Fruit fly (Drosophila melanogaster) whole organism, embryonic: ENCODE results near the gene CG8541.

Experiments
- Atf-2 ChIP-seq: fragments of 200-800 bp; sonication (Bioruptor generic); optimal IDR thresholded peaks from 2 replicates; lab custom pipeline; 2016; ENCODE audit warnings: missing biosample characterization, missing genetic modification characterization
- B-H2 ChIP-seq: fragments of 200-800 bp; sonication (Bioruptor generic); optimal IDR thresholded peaks from 2 replicates; lab custom pipeline; 2018; ENCODE audit warnings: missing biosample characterization, mild to moderate bottlenecking, missing genetic modification characterization
- BtbVII ChIP-seq: fragments of 200-800 bp; sonication (Bioruptor generic); optimal IDR thresholded peaks from 3 replicates; lab custom pipeline; 2017; ENCODE audit warnings: missing biosample characterization, mild to moderate bottlenecking, missing genetic modification characterization
- Bteb2 ChIP-seq: fragments of 200-800 bp; sonication (Bioruptor generic); optimal IDR thresholded peaks from 2 replicates; lab custom pipeline; 2016; ENCODE audit warnings: missing biosample characterization, missing genetic modification characterization
- CG10366 ChIP-seq: fragments of 200-800 bp; sonication (Bioruptor generic); IDR thresholded peaks from 2 replicates; pipeline ENCODE4 v1.3.6; 2022; ENCODE audit warnings: missing biosample characterization, missing genetic modification characterization
- CG11504 ChIP-seq: fragments of 200-800 bp; sonication (Bioruptor generic); optimal IDR thresholded peaks from 3 replicates; lab custom pipeline; 2019; ENCODE audit warnings: missing biosample characterization, mild to moderate bottlenecking, missing genetic modification characterization, moderate library complexity
- CG11696 ChIP-seq: fragments of 200-800 bp; sonication (Bioruptor generic); IDR thresholded peaks from 2 replicates; pipeline ENCODE4 v1.3.6; 2022; ENCODE audit warnings: missing biosample characterization, missing genetic modification characterization
- CG12071 ChIP-seq: fragments of 200-800 bp; sonication (Bioruptor generic); optimal IDR thresholded peaks from 3 replicates; lab custom pipeline; 2018; ENCODE audit warnings: missing biosample characterization, mild to moderate bottlenecking, missing genetic modification characterization
- CG13894 ChIP-seq: fragments of 200-800 bp; sonication (Bioruptor generic); optimal IDR thresholded peaks from 3 replicates; lab custom pipeline; 2018; ENCODE audit warnings: missing biosample characterization, mild to moderate bottlenecking, missing genetic modification characterization, moderate library complexity
- CG14441 ChIP-seq: fragments of 200-800 bp; sonication (Bioruptor generic); IDR thresholded peaks from 2 replicates; pipeline ENCODE4 v1.3.6; 2022; ENCODE audit warnings: missing biosample characterization, missing genetic modification characterization
- CG15269 ChIP-seq: fragments of 200-800 bp; sonication (Bioruptor generic); optimal IDR thresholded peaks from 2 replicates; lab custom pipeline; 2018; ENCODE audit warnings: missing biosample characterization, mild to moderate bottlenecking, missing genetic modification characterization, moderate library complexity
- CG1529 ChIP-seq: fragments of 200-800 bp; sonication (Bioruptor generic); optimal IDR thresholded peaks from 3 replicates; lab custom pipeline; 2018; ENCODE audit warnings: missing biosample characterization, missing genetic modification characterization
- CG18599 ChIP-seq: fragments of 200-800 bp; sonication (Bioruptor generic); optimal IDR thresholded peaks from 3 replicates; lab custom pipeline; 2017; ENCODE audit warnings: missing biosample characterization, missing genetic modification characterization, mild to moderate bottlenecking, moderate library complexity, missing genetic modification reagents
- CG31441 ChIP-seq: fragments of 200-800 bp; sonication (Bioruptor generic); IDR thresholded peaks from 2 replicates; pipeline ENCODE4 v1.3.6; 2022; ENCODE audit warnings: missing biosample characterization, missing genetic modification characterization
- CG34376 ChIP-seq: fragments of 200-800 bp; sonication (Bioruptor generic); optimal IDR thresholded peaks from 2 replicates; lab custom pipeline; 2018; ENCODE audit warnings: missing biosample characterization, mild to moderate bottlenecking, missing genetic modification characterization
- CG3726 ChIP-seq: fragments of 200-800 bp; sonication (Bioruptor generic); IDR thresholded peaks from 3 replicates; pipeline ENCODE4, ENCODE4 v1.3.6; 2022; ENCODE audit warnings: missing biosample characterization, missing genetic modification characterization
- CG3847 ChIP-seq: fragments of 200-800 bp; sonication (Bioruptor generic); IDR thresholded peaks from 2 replicates; pipeline ENCODE4 v1.3.6; 2022; ENCODE audit warnings: missing biosample characterization, missing genetic modification characterization
- CG4360 ChIP-seq: fragments of 200-800 bp; sonication (Bioruptor generic); IDR thresholded peaks from 2 replicates; pipeline ENCODE4 v1.3.6; 2022; ENCODE audit warnings: missing biosample characterization, missing genetic modification characterization
- CG6254 ChIP-seq: fragments of 200-800 bp; sonication (Bioruptor generic); optimal IDR thresholded peaks from 3 replicates; lab custom pipeline; 2017; ENCODE audit warnings: mild to moderate bottlenecking, missing biosample characterization, missing genetic modification reagents, missing genetic modification characterization
- CG6272 ChIP-seq: fragments of 200-800 bp; sonication (Bioruptor generic); IDR thresholded peaks from 2 replicates; pipeline ENCODE4 v1.3.6; 2022; ENCODE audit warnings: missing biosample characterization, missing genetic modification characterization
- CG7372 ChIP-seq: fragments of 200-800 bp; sonication (Bioruptor generic); IDR thresholded peaks from 2 replicates; pipeline ENCODE4 v1.3.6; 2022; ENCODE audit warnings: missing biosample characterization, missing genetic modification characterization
- Deaf1 ChIP-seq: fragments of 200-800 bp; optimal IDR thresholded peaks from 3 replicates; lab custom pipeline; 2019; ENCODE audit warnings: missing biosample characterization, mild to moderate bottlenecking, missing genetic modification characterization, moderate library complexity
- Dip2 ChIP-seq: fragments of 200-800 bp; sonication (Bioruptor generic); IDR thresholded peaks from 2 replicates; pipeline ENCODE4 v1.3.6; 2022; ENCODE audit warnings: missing biosample characterization, missing genetic modification characterization
- Eip74EF ChIP-seq, 2 experiments: fragments of 200-800 bp in 1 of 2; fragments of >200 bp in 1 of 2; sonication (Bioruptor generic) in 1 of 2; optimal IDR thresholded peaks; 2 replicates each; lab custom pipeline; 2017 to 2019; ENCODE audit warnings: missing biosample characterization in 2 of 2, missing genetic modification characterization in 2 of 2, mild to moderate bottlenecking in 1 of 2, moderate library complexity in 1 of 2
- Fer1 ChIP-seq: fragments of 200-800 bp; sonication (Bioruptor generic); optimal IDR thresholded peaks from 2 replicates; lab custom pipeline; 2017; ENCODE audit warnings: missing biosample characterization, mild to moderate bottlenecking, missing genetic modification characterization
- Myb ChIP-seq: fragments of 200-800 bp; sonication (Bioruptor generic); optimal IDR thresholded peaks from 2 replicates; lab custom pipeline; 2016; ENCODE audit warnings: missing biosample characterization, missing genetic modification characterization
- NFAT ChIP-seq: fragments of 200-800 bp; sonication (Bioruptor generic); IDR thresholded peaks from 2 replicates; pipeline ENCODE4 v1.3.6; 2022; ENCODE audit warnings: missing biosample characterization, missing genetic modification characterization
- Nf-YA ChIP-seq: fragments of 200-800 bp; sonication (Bioruptor generic); IDR thresholded peaks from 2 replicates; pipeline ENCODE4 v1.3.6; 2022; ENCODE audit warnings: missing biosample characterization, missing genetic modification characterization
- Nf-YB ChIP-seq: fragments of 200-800 bp; sonication (Bioruptor generic); optimal IDR thresholded peaks from 3 replicates; lab custom pipeline; 2019; ENCODE audit warnings: missing biosample characterization, mild to moderate bottlenecking, missing genetic modification characterization, moderate library complexity
- Nf-YC ChIP-seq: fragments of 200-800 bp; optimal IDR thresholded peaks from 3 replicates; lab custom pipeline; 2019; ENCODE audit warnings: missing biosample characterization, mild to moderate bottlenecking, missing genetic modification characterization, moderate library complexity
- Opbp ChIP-seq: fragments of 200-800 bp; sonication (Bioruptor generic); IDR thresholded peaks from 3 replicates; pipeline ENCODE4 v1.3.6; 2022; ENCODE audit warnings: missing biosample characterization, missing genetic modification characterization; ENCODE audit not compliant: partially characterized antibody
- abd-A ChIP-seq: fragments of 200-800 bp; sonication (Bioruptor generic); optimal IDR thresholded peaks from 3 replicates; lab custom pipeline; 2019; ENCODE audit warnings: missing biosample characterization, mild to moderate bottlenecking, missing genetic modification characterization, moderate library complexity
- ase ChIP-seq: fragments of 200-800 bp; sonication (Bioruptor generic); IDR thresholded peaks from 3 replicates; pipeline ENCODE4 v1.3.6; 2022; ENCODE audit warnings: missing biosample characterization, missing genetic modification characterization
- ash1 ChIP-seq: fragments of 200-800 bp; sonication (Bioruptor generic); optimal IDR thresholded peaks from 2 replicates; lab custom pipeline; 2018; ENCODE audit warnings: missing biosample characterization, mild to moderate bottlenecking, missing genetic modification characterization
- caup ChIP-seq: fragments of 200-800 bp; sonication (Bioruptor generic); optimal IDR thresholded peaks from 3 replicates; lab custom pipeline; 2017; ENCODE audit warnings: missing biosample characterization, mild to moderate bottlenecking, missing genetic modification characterization, moderate library complexity; ENCODE audit not compliant: severe bottlenecking
- croc ChIP-seq: fragments of 200-800 bp; sonication (Bioruptor generic); conservative IDR thresholded peaks from 3 replicates; pipeline ENCODE4 v1.3.6; 2022; ENCODE audit warnings: missing biosample characterization, missing genetic modification characterization
- crol ChIP-seq: fragments of 200-800 bp; sonication (Bioruptor generic); IDR thresholded peaks from 2 replicates; pipeline ENCODE4 v1.3.6; 2022; ENCODE audit warnings: missing biosample characterization, missing genetic modification characterization
- dan ChIP-seq: fragments of 200-800 bp; sonication (Bioruptor generic); IDR thresholded peaks from 2 replicates; pipeline ENCODE4 v1.3.6; 2022; ENCODE audit warnings: missing biosample characterization, missing genetic modification characterization
- ewg ChIP-seq: fragments of 200-800 bp; sonication (Bioruptor generic); optimal IDR thresholded peaks from 3 replicates; lab custom pipeline; 2017; ENCODE audit warnings: mild to moderate bottlenecking, missing biosample characterization, missing genetic modification reagents, missing genetic modification characterization
- gcm ChIP-seq: fragments of 200-800 bp; sonication (Bioruptor generic); optimal IDR thresholded peaks from 2 replicates; lab custom pipeline; 2019; ENCODE audit warnings: missing biosample characterization, mild to moderate bottlenecking, missing genetic modification characterization, moderate library complexity
- h ChIP-seq: fragments of >200 bp; optimal IDR thresholded peaks from 2 replicates; lab custom pipeline; 2017
- hth ChIP-seq: fragments of >200 bp; optimal IDR thresholded peaks from 2 replicates; lab custom pipeline; 2017; ENCODE audit warnings: inconsistent platforms
- mirr ChIP-seq: fragments of 200-800 bp; sonication (Bioruptor generic); optimal IDR thresholded peaks from 3 replicates; lab custom pipeline; 2018; ENCODE audit warnings: missing biosample characterization, mild to moderate bottlenecking, missing genetic modification characterization
- pros ChIP-seq: fragments of 200-800 bp; sonication (Bioruptor generic); optimal IDR thresholded peaks from 3 replicates; lab custom pipeline; 2019; ENCODE audit warnings: missing biosample characterization, mild to moderate bottlenecking, missing genetic modification characterization, moderate library complexity
- ranshi ChIP-seq: fragments of 200-800 bp; sonication (Bioruptor generic); IDR thresholded peaks from 2 replicates; pipeline ENCODE4 v1.3.6; 2022; ENCODE audit warnings: missing biosample characterization, missing genetic modification characterization
- repo ChIP-seq: fragments of 200-800 bp; sonication (Bioruptor generic); optimal IDR thresholded peaks from 2 replicates; lab custom pipeline; 2016; ENCODE audit warnings: missing biosample characterization, missing genetic modification characterization
- sc ChIP-seq, 3 experiments: fragments of >200 bp in 2 of 3; fragments of 200-800 bp in 1 of 3; sonication (Bioruptor generic) in 1 of 3; optimal IDR thresholded peaks; 2 replicates in 2 of 3; 3 replicates in 1 of 3; lab custom pipeline; 2017; ENCODE audit warnings: mild to moderate bottlenecking in 1 of 3, missing biosample characterization in 1 of 3, missing genetic modification characterization in 1 of 3, missing genetic modification reagents in 1 of 3
- seq ChIP-seq: fragments of 200-800 bp; sonication (Bioruptor generic); IDR thresholded peaks from 2 replicates; pipeline ENCODE4 v1.3.6; 2022; ENCODE audit warnings: missing biosample characterization, missing genetic modification characterization
- ssp ChIP-seq: fragments of 200-800 bp; sonication (Bioruptor generic); IDR thresholded peaks from 2 replicates; pipeline ENCODE4 v1.3.6; 2022; ENCODE audit warnings: missing biosample characterization, missing genetic modification characterization

CG8541 gene

DNA sequence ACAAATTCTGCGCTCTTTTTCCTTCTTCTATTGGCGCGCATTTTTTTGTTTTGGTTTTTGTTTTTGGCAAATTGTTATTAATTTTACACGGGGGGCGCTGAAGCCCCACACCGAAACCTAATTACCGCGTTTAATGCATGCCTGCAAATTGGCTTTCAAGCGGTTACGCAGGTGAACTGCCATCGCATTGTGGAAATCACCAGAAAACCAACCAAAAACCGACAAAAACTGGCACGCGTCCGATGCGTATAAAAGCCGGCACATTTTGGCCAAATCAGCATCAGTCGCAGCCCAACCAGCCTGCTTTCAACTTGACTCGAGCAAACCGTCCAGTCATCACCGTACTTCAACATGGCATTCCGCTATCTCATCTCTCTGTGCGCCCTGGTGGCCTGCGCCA, at the start of gene CG8541:
Gene CG8541, plus strand, starts transcription at position 301 of the 400 bp plus-strand sequence.
- TF ChIP-seq ssp (GFP tag; lab: Robert Waterston, UW) (peak; percentile 12; the same call in 1 of the 2 replicates), Bteb2 (no peak)

dm6 chr3L:7422578-7422977, 48.8 kb upstream of the CG8541 start:
- TF ChIP-seq seq (no peak), CG11504 (peak; percentile 99), h (no peak), CG7372 (GFP tag; lab: Robert Waterston, UW) (peak; percentile 69), crol (GFP tag; lab: Robert Waterston, UW) (peak; percentile 95), repo (GFP tag; lab: Kevin White, UChicago) (no peak), CG3847 (no peak), croc (GFP tag; lab: Robert Waterston, UW) (no peak), sc (optimal IDR thresholded peaks at IDR 0.05; lab: Kevin White, UChicago) (no peak), sc (GFP tag; optimal IDR thresholded peaks at IDR 0.05; lab: Kevin White, UChicago) (no peak), Deaf1 (tag; lab: Kevin White, UChicago) (peak; percentile 94), ewg (peak; percentile 91), CG4360 (GFP tag; lab: Robert Waterston, UW) (no peak), CG11696 (GFP tag; lab: Robert Waterston, UW) (no peak), CG31441 (GFP tag; lab: Robert Waterston, UW) (no peak), Nf-YB (GFP tag; lab: Kevin White, UChicago) (peak; percentile 72), CG12071 (GFP tag; lab: Kevin White, UChicago) (peak; percentile 18), CG15269 (tag; lab: Kevin White, UChicago) (no peak), dan (GFP tag; lab: Robert Waterston, UW) (no peak), Nf-YC (tag; lab: Kevin White, UChicago) (peak; percentile 90), abd-A (tag; lab: Kevin White, UChicago) (peak; percentile 89), mirr (peak; percentile 42)

- TF ChIP-seq CG18599 (GFP tag; lab: Kevin White, UChicago) (peak; percentile 34), Myb (GFP tag; lab: Kevin White, UChicago) (no peak), CG14441 (GFP tag; lab: Robert Waterston, UW) (no peak), NFAT (no peak), CG34376 (GFP tag; lab: Kevin White, UChicago) (no peak), caup (GFP tag; lab: Kevin White, UChicago) (peak; percentile 23), Atf-2 (GFP tag; lab: Kevin White, UChicago) (no peak), ranshi (GFP tag; lab: Robert Waterston, UW) (no peak), Opbp (GFP tag; lab: Robert Waterston, UW) (no peak), CG3726 (GFP tag; lab: Robert Waterston, UW) (no peak; the same call in 2 of the 3 replicates), B-H2 (GFP tag; lab: Kevin White, UChicago) (peak; percentile 39), crol (GFP tag; lab: Robert Waterston, UW) (peak; percentile 77), ash1 (GFP tag; lab: Kevin White, UChicago) (no peak), gcm (GFP tag; lab: Kevin White, UChicago) (no peak), CG10366 (GFP tag; lab: Robert Waterston, UW) (no peak), pros (GFP tag; lab: Kevin White, UChicago) (no peak), hth (lab: Kevin White, UChicago) (no peak), CG13894 (peak; percentile 84), Fer1 (peak; percentile 27), CG12071 (GFP tag; lab: Kevin White, UChicago) (peak; percentile 1), Nf-YA (no peak), Eip74EF (GFP tag; optimal IDR thresholded peaks at IDR 0.05; lab: Kevin White, UChicago) (no peak), CG6254 (no peak), Dip2 (GFP tag; lab: Robert Waterston, UW) (no peak), CG6272 (GFP tag; lab: Robert Waterston, UW) (no peak), CG15269 (tag; lab: Kevin White, UChicago) (no peak), CG1529 (GFP tag; lab: Kevin White, UChicago) (no peak), BtbVII (no peak), ase (GFP tag; lab: Robert Waterston, UW) (no peak)
Measured at dm6 chr3L:7423517-7423916, 47.8 kb upstream of the CG8541 start, which contains the start of gene CG42458. TSS of gene CG42458 (plus strand) at chr3L:7423827.
